Worm (Caenorhabditis elegans) whole organism, L4/young adult: Measurements from ENCODE around the gene F49C12.7.

Experiments used
- W03F9.2 ChIP-seq: fragments of 150-350 bp; optimal IDR thresholded peaks from 2 replicates; lab custom pipeline; 2014; ENCODE audit warnings: missing biosample characterization, missing genetic modification characterization
- dao-5 ChIP-seq: sonication (generic microtip); optimal IDR thresholded peaks from 2 replicates; lab custom pipeline; 2016; ENCODE audit warnings: missing genotype, missing genetic modification characterization, moderate library complexity, missing compliant biosample characterization
- him-1 ChIP-seq: sonication (generic microtip); optimal IDR thresholded peaks from 2 replicates; lab custom pipeline; 2016; ENCODE audit warnings: missing genotype, missing genetic modification reagents, missing genetic modification characterization, missing compliant biosample characterization

DNA sequence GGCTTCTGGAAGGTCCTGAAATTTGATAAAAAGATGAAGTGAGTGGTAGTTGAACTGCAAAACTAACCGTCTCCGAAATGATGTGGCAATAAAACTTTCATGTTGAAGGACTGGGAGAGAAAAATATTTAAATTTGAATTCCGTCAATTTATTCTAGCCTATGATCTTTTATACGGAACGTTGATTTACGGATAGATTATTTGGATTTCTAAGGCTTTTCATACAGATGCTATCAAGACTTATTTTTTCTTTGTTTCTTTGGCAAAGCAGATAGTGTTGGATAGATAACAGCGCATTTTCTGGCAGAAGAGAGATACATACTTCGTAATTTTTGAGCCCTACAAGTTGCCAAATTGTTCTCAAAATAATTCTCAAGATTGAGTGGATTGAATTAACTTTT lies 8.7 kb downstream of the F49C12.7 start, which contains the start of gene F49C12.4:
- TF ChIP-seq him-1, result no peak
- no peak for TF ChIP-seq W03F9.2 (tag; lab: Kevin White, UChicago)
- TF ChIP-seq dao-5 (tag; lab: Kevin White, UChicago), result no peak
